Worm (Caenorhabditis elegans): ENCODE data around the gene F58A4.2.

F58A4.2 gene

ce11 chrIII:9600645-9601044, at the start of gene F58A4.2:
Gene F58A4.2, minus strand, starts transcription at chrIII:9600745.
- TF ChIP-seq efl-1 (optimal IDR thresholded peaks at IDR 0.05) (peak in 1 of 2 experiments; percentile 79), efl-1 (GFP tag; optimal IDR thresholded peaks at IDR 0.05 in 1 of 2) (peak in 1 of 2 experiments; percentile 19), unc-130 (tag; optimal IDR thresholded peaks at IDR 0.05) (no peak), blmp-1 (tag; optimal IDR thresholded peaks at IDR 0.05) (no peak), hlh-17 (GFP tag; optimal IDR thresholded peaks at IDR 0.05; ENCODE audit: borderline replicate concordance) (no peak)

- no peak for TF ChIP-seq nhr-12 (tag; optimal IDR thresholded peaks at IDR 0.05)
- TF ChIP-seq lsy-2 (tag; optimal IDR thresholded peaks at IDR 0.05): no peak
- TF ChIP-seq blmp-1 (tag; optimal IDR thresholded peaks at IDR 0.05): peak; percentile 100
- no peak for TF ChIP-seq nhr-85 (tag)
- TF ChIP-seq lin-35 (GFP tag; optimal IDR thresholded peaks at IDR 0.05): no peak
- no peak for TF ChIP-seq tbx-2 (tag; optimal IDR thresholded peaks at IDR 0.05)
- no peak for TF ChIP-seq grh-1 (GFP tag; IDR thresholded peaks at IDR 0.05)
- no peak for TF ChIP-seq mdl-1 (tag; optimal IDR thresholded peaks at IDR 0.05)
- TF ChIP-seq C04F5.9 (tag; optimal IDR thresholded peaks at IDR 0.05): no peak
- TF ChIP-seq elt-3 (tag; optimal IDR thresholded peaks at IDR 0.05): peak in 1 of 6 experiments; percentile 7
- no peak for TF ChIP-seq lin-14 (GFP tag; optimal IDR thresholded peaks at IDR 0.05)
- no peak for TF ChIP-seq unc-30 (tag; optimal IDR thresholded peaks at IDR 0.05)
Measured at ce11 chrIII:9646440-9647021, 46.0 kb upstream of the F58A4.2 start.

- TF ChIP-seq blmp-1 (tag; optimal IDR thresholded peaks at IDR 0.05) (peak; percentile 93), irx-1 (tag; optimal IDR thresholded peaks at IDR 0.05) (no peak), pax-3 (tag; optimal IDR thresholded peaks at IDR 0.05) (no peak), nhr-90 (tag; optimal IDR thresholded peaks at IDR 0.05; ENCODE audit: poor library complexity) (no peak), fkh-8 (tag; optimal IDR thresholded peaks at IDR 0.05) (no peak), aly-2 (tag; optimal IDR thresholded peaks at IDR 0.05) (no peak), egl-27 (tag; optimal IDR thresholded peaks at IDR 0.05) (no peak), elt-3 (tag; optimal IDR thresholded peaks at IDR 0.05) (peak in 1 of 6 experiments; percentile 38), ceh-88 (GFP tag; IDR thresholded peaks at IDR 0.05) (no peak), fos-1 (tag; optimal IDR thresholded peaks at IDR 0.05) (no peak), unc-86 (tag; optimal IDR thresholded peaks at IDR 0.05) (no peak), unc-98 (GFP tag; IDR thresholded peaks at IDR 0.05) (no peak), elt-2 (tag; optimal IDR thresholded peaks at IDR 0.05) (no peak)
Measured at ce11 chrIII:9645099-9645498, 44.6 kb upstream of the F58A4.2 start.

- no peak for TF ChIP-seq zag-1 (tag; optimal IDR thresholded peaks at IDR 0.05)
- TF ChIP-seq grh-1 (GFP tag; IDR thresholded peaks at IDR 0.05): no peak
- TF ChIP-seq hpl-2 (GFP tag; optimal IDR thresholded peaks at IDR 0.05): no peak
- TF ChIP-seq nhr-77 (tag; optimal IDR thresholded peaks at IDR 0.05): no peak
- TF ChIP-seq unc-30 (tag; optimal IDR thresholded peaks at IDR 0.05): no peak
- TF ChIP-seq tlp-1 (tag; optimal IDR thresholded peaks at IDR 0.05): no peak
- TF ChIP-seq alr-1 (tag; optimal IDR thresholded peaks at IDR 0.05; ENCODE audit: borderline replicate concordance): no peak
- TF ChIP-seq nhr-85 (tag): peak; percentile 12
Measured at ce11 chrIII:9642110-9642509, 41.6 kb upstream of the F58A4.2 start.

DNA sequence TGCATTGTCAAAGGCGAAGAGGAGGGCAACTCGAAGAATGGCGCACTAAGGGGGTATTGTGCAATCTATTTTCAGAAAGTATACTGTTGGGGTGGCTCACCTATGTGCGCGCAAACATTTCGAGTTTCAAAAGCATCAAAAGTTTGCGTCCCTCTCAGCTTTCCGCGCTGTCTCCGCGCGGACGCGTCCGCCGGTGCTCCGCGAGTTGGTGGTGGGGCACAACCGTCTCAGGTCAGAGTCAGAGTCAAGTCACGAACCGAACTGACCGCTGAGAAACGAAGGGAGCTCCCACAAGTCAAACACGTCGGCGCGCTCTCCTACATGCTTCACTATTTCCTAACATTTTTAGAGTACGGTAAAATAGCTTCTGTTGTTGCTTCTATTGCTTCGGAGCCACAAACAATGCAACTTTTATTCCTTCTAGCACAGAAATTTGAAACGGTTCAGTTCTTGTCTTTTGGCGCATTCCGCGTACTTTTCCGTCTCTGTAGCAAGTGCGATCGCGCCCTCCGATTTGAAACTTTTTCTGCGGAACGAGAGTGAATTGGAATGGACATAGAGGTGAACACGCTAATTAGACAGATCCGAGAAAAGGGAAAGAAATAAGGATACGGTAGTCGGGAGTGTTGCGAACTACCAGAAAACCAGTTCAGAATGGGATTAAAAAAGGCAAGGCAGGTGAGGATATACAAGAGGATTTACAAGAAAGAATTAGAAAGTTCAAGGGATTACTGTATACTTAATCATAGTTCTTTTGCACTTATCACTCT, 38.9 kb upstream of the F58A4.2 start:
- TF ChIP-seq blmp-1 (tag; optimal IDR thresholded peaks at IDR 0.05) (peak; percentile 96), nhr-28 (tag; optimal IDR thresholded peaks at IDR 0.05) (no peak), efl-1 (optimal IDR thresholded peaks at IDR 0.05) (no peak), efl-1 (GFP tag; optimal IDR thresholded peaks at IDR 0.05 in 1 of 2) (peak in 1 of 2 experiments; percentile 51)

Measured in whole organism, L1 larva.